Fruit fly (Drosophila melanogaster) S2 (cell line): ENCODE results near the gene TyrR.

Source experiments
- CG8478 ChIP-seq: fragments of >200 bp; optimal IDR thresholded peaks from 2 replicates; lab custom pipeline; 2018
- CTCF ChIP-seq, 2 experiments: fragments of >200 bp; optimal IDR thresholded peaks; 2 replicates each; lab custom pipeline; 2018

dm6 chr3R:17801264-17801663, 38.3 kb upstream of the TyrR start, which contains the start of gene CG17803:
- no peak for TF ChIP-seq CG8478 (lab: Kevin White, UChicago)
- TF ChIP-seq CTCF (optimal IDR thresholded peaks at IDR 0.05; lab: Kevin White, UChicago) = no peak
